Worm (Caenorhabditis elegans) whole organism, young adult: ENCODE measurements around the gene gtf-2H2C.

ENCODE experiments used
- B0336.3 ChIP-seq: fragments of 200-800 bp; sonication (Bioruptor generic); IDR thresholded peaks from 2 replicates; pipeline ENCODE4 v1.3.6; 2022; ENCODE audit warnings: missing genetic modification characterization, missing compliant biosample characterization
- F37B4.10 ChIP-seq: fragments of 200-800 bp; sonication (Bioruptor generic); IDR thresholded peaks from 2 replicates; pipeline ENCODE4 v1.3.6; 2022; ENCODE audit warnings: missing genetic modification characterization, missing compliant biosample characterization
- F39B2.1 ChIP-seq: fragments of 200-800 bp; sonication (Bioruptor generic); IDR thresholded peaks from 2 replicates; pipeline ENCODE4 v1.3.6; 2022; ENCODE audit warnings: missing genetic modification reagents, missing genetic modification characterization, missing compliant biosample characterization
- F49E8.2 ChIP-seq: sonication (generic microtip); optimal IDR thresholded peaks from 3 replicates; lab custom pipeline; 2017; ENCODE audit warnings: missing genetic modification characterization, mild to moderate bottlenecking, missing compliant biosample characterization, antibody characterized with exemption, moderate library complexity; ENCODE audit not compliant: insufficient read depth
- K11D2.4 ChIP-seq: fragments of 200-800 bp; sonication (Bioruptor generic); IDR thresholded peaks from 2 replicates; pipeline ENCODE4 v1.3.6; 2022; ENCODE audit warnings: missing genetic modification reagents, missing genetic modification characterization, missing compliant biosample characterization
- K12H6.12 ChIP-seq: fragments of 200-800 bp; sonication (Bioruptor generic); optimal IDR thresholded peaks from 2 replicates; lab custom pipeline; 2018; ENCODE audit warnings: mild to moderate bottlenecking, missing genetic modification characterization, missing compliant biosample characterization
- Y53F4B.3 ChIP-seq: fragments of 200-800 bp; sonication (Bioruptor generic); IDR thresholded peaks from 2 replicates; pipeline ENCODE4 v1.3.6; 2022; ENCODE audit warnings: missing genetic modification reagents, missing genetic modification characterization, missing compliant biosample characterization
- Y79H2A.3 ChIP-seq: fragments of 200-800 bp; sonication (Bioruptor generic); conservative IDR thresholded peaks from 2 replicates; pipeline ENCODE4 v1.3.6; 2022; ENCODE audit warnings: missing genetic modification reagents, missing genetic modification characterization, missing compliant biosample characterization
- akir-1 ChIP-seq: fragments of 200-800 bp; sonication (Bioruptor generic); optimal IDR thresholded peaks from 2 replicates; lab custom pipeline; 2018; ENCODE audit warnings: mild to moderate bottlenecking, missing genetic modification characterization, moderate library complexity, missing compliant biosample characterization
- attf-5 ChIP-seq: fragments of 200-800 bp; sonication (Bioruptor generic); optimal IDR thresholded peaks from 2 replicates; lab custom pipeline; 2018; ENCODE audit warnings: mild to moderate bottlenecking, missing genetic modification characterization, missing compliant biosample characterization
- bed-2 ChIP-seq: fragments of 200-800 bp; sonication (Bioruptor generic); IDR thresholded peaks from 2 replicates; pipeline ENCODE4 v1.3.6; 2022; ENCODE audit warnings: missing genetic modification reagents, missing genetic modification characterization, missing compliant biosample characterization
- cebp-1 ChIP-seq, 2 experiments: fragments of 200-800 bp in 1 of 2; sonication (Bioruptor generic) in 1 of 2; sonication (generic microtip) in 1 of 2; IDR thresholded peaks in 1 of 2; optimal IDR thresholded peaks in 1 of 2; 2 replicates each; pipeline versions ENCODE4 v1.3.6 to Lab custom; 2017 to 2022; ENCODE audit warnings: missing compliant biosample characterization in 2 of 2, missing genetic modification characterization in 2 of 2, mild to moderate bottlenecking in 1 of 2, missing genetic modification reagents in 1 of 2, moderate library complexity in 1 of 2
- ceh-79 ChIP-seq: sonication (generic microtip); optimal IDR thresholded peaks from 2 replicates; lab custom pipeline; 2017; ENCODE audit warnings: mild to moderate bottlenecking, missing genetic modification characterization, missing compliant biosample characterization
- die-1 ChIP-seq: sonication (generic microtip); optimal IDR thresholded peaks from 2 replicates; lab custom pipeline; 2016; ENCODE audit warnings: missing genotype, mild to moderate bottlenecking, missing genetic modification characterization, missing compliant biosample characterization
- dpff-1 ChIP-seq: sonication (generic microtip); optimal IDR thresholded peaks from 2 replicates; lab custom pipeline; 2017; ENCODE audit warnings: mild to moderate bottlenecking, missing genetic modification characterization, missing compliant biosample characterization
- dpl-1 ChIP-seq: fragments of 150-350 bp; optimal IDR thresholded peaks from 2 replicates; lab custom pipeline; 2014; ENCODE audit warnings: missing biosample characterization, missing genetic modification reagents, missing genetic modification characterization
- egl-18 ChIP-seq: fragments of 200-800 bp; sonication (Bioruptor generic); IDR thresholded peaks from 2 replicates; pipeline ENCODE4 v1.3.6; 2022; ENCODE audit warnings: missing genetic modification reagents, missing genetic modification characterization, missing compliant biosample characterization
- him-1 ChIP-seq: sonication (generic microtip); optimal IDR thresholded peaks from 2 replicates; lab custom pipeline; 2016; ENCODE audit warnings: missing genotype, missing genetic modification reagents, missing genetic modification characterization, missing compliant biosample characterization
- hmg-1.2 ChIP-seq: fragments of 200-800 bp; sonication (Bioruptor generic); IDR thresholded peaks from 2 replicates; pipeline ENCODE4 v1.3.6; 2022; ENCODE audit warnings: missing genetic modification reagents, missing genetic modification characterization, missing compliant biosample characterization
- lin-35 ChIP-seq, 3 experiments: fragments of 150-350 bp in 2 of 3; sonication (generic microtip) in 1 of 3; optimal IDR thresholded peaks; 2 replicates each; lab custom pipeline; 2014 to 2018; ENCODE audit warnings: missing biosample characterization in 3 of 3, missing genetic modification characterization in 3 of 3, missing genetic modification reagents in 3 of 3
- lin-40 ChIP-seq: sonication (generic microtip); optimal IDR thresholded peaks from 2 replicates; lab custom pipeline; 2016; ENCODE audit warnings: missing genetic modification characterization, mild to moderate bottlenecking, missing compliant biosample characterization, missing genotype, missing genetic modification reagents
- lsy-27 ChIP-seq: sonication (generic microtip); optimal IDR thresholded peaks from 2 replicates; lab custom pipeline; 2017; ENCODE audit warnings: missing genetic modification characterization, mild to moderate bottlenecking, missing compliant biosample characterization, antibody characterized with exemption, missing genotype, borderline replicate concordance; ENCODE audit not compliant: insufficient read depth
- madf-3 ChIP-seq: fragments of 200-800 bp; sonication (Bioruptor generic); IDR thresholded peaks from 2 replicates; pipeline ENCODE4 v1.3.6; 2022; ENCODE audit warnings: missing genetic modification reagents, missing genetic modification characterization, missing compliant biosample characterization
- madf-6 ChIP-seq: fragments of 200-800 bp; sonication (Bioruptor generic); IDR thresholded peaks from 2 replicates; pipeline ENCODE4 v1.3.6; 2022; ENCODE audit warnings: missing genetic modification reagents, missing genetic modification characterization, missing compliant biosample characterization
- mel-28 ChIP-seq: sonication (generic microtip); optimal IDR thresholded peaks from 2 replicates; lab custom pipeline; 2016; ENCODE audit warnings: borderline replicate concordance, mild to moderate bottlenecking, missing genetic modification characterization, missing compliant biosample characterization
- mes-4 ChIP-seq: sonication (generic microtip); optimal IDR thresholded peaks from 2 replicates; lab custom pipeline; 2016; ENCODE audit warnings: missing genotype, missing genetic modification characterization, missing compliant biosample characterization
- nfya-1 ChIP-seq: sonication (generic microtip); optimal IDR thresholded peaks from 2 replicates; lab custom pipeline; 2017; ENCODE audit warnings: antibody characterized with exemption, missing compliant biosample characterization, missing genetic modification characterization, borderline replicate concordance; ENCODE audit not compliant: insufficient read depth
- nfyb-1 ChIP-seq: fragments of 200-800 bp; sonication (Bioruptor generic); IDR thresholded peaks from 2 replicates; pipeline ENCODE4 v1.3.6; 2022; ENCODE audit warnings: missing genetic modification reagents, missing genetic modification characterization, missing compliant biosample characterization
- nhr-120 ChIP-seq: fragments of 200-800 bp; sonication (Bioruptor generic); IDR thresholded peaks from 2 replicates; pipeline ENCODE4 v1.3.6; 2022; ENCODE audit warnings: missing genetic modification characterization, missing compliant biosample characterization
- nhr-27 ChIP-seq: fragments of 200-800 bp; sonication (Bioruptor generic); optimal IDR thresholded peaks from 2 replicates; lab custom pipeline; 2018; ENCODE audit warnings: mild to moderate bottlenecking, missing genetic modification characterization, moderate library complexity, missing compliant biosample characterization
- nhr-80 ChIP-seq: sonication (generic microtip); optimal IDR thresholded peaks from 2 replicates; lab custom pipeline; 2016; ENCODE audit warnings: missing genetic modification characterization, missing compliant biosample characterization
- nhr-90 ChIP-seq: sonication (generic microtip); optimal IDR thresholded peaks from 2 replicates; lab custom pipeline; 2016; ENCODE audit warnings: missing genotype, mild to moderate bottlenecking, missing genetic modification characterization, missing compliant biosample characterization
- repo-1 ChIP-seq: sonication (generic microtip); optimal IDR thresholded peaks from 2 replicates; lab custom pipeline; 2017; ENCODE audit warnings: mild to moderate bottlenecking, missing genetic modification characterization, missing compliant biosample characterization
- rpc-1 ChIP-seq, 2 experiments: fragments of 150-350 bp in 1 of 2; sonication (generic microtip) in 1 of 2; optimal IDR thresholded peaks; 2 replicates each; lab custom pipeline; 2014 to 2018; ENCODE audit warnings: missing biosample characterization in 1 of 2, missing genetic modification characterization in 1 of 2, missing genetic modification reagents in 1 of 2, missing genotype in 1 of 2
- sea-2 ChIP-seq: fragments of 200-800 bp; sonication (Bioruptor generic); IDR thresholded peaks from 2 replicates; pipeline ENCODE4 v1.3.6; 2022; ENCODE audit warnings: missing genetic modification characterization, missing compliant biosample characterization
- tbp1 ChIP-seq: fragments of 200-800 bp; sonication (Bioruptor generic); optimal IDR thresholded peaks from 2 replicates; lab custom pipeline; 2018; ENCODE audit warnings: mild to moderate bottlenecking, missing genetic modification characterization, missing compliant biosample characterization
- ztf-22 ChIP-seq: fragments of 200-800 bp; sonication (Bioruptor generic); optimal IDR thresholded peaks from 2 replicates; lab custom pipeline; 2018; ENCODE audit warnings: mild to moderate bottlenecking, missing genetic modification characterization, moderate library complexity, missing compliant biosample characterization
- ztf-25 ChIP-seq: fragments of 200-800 bp; sonication (Bioruptor generic); IDR thresholded peaks from 2 replicates; pipeline ENCODE4 v1.3.6; 2022; ENCODE audit warnings: missing genetic modification reagents, missing genetic modification characterization, missing compliant biosample characterization
- ztf-26 ChIP-seq: sonication (generic microtip); optimal IDR thresholded peaks from 2 replicates; lab custom pipeline; 2017; ENCODE audit warnings: missing genetic modification characterization, missing compliant biosample characterization
- ztf-28 ChIP-seq: fragments of 200-800 bp; sonication (Bioruptor generic); IDR thresholded peaks from 2 replicates; pipeline ENCODE4 v1.3.6; 2022; ENCODE audit warnings: missing genetic modification reagents, missing genetic modification characterization, missing compliant biosample characterization

Gene gtf-2H2C

DNA sequence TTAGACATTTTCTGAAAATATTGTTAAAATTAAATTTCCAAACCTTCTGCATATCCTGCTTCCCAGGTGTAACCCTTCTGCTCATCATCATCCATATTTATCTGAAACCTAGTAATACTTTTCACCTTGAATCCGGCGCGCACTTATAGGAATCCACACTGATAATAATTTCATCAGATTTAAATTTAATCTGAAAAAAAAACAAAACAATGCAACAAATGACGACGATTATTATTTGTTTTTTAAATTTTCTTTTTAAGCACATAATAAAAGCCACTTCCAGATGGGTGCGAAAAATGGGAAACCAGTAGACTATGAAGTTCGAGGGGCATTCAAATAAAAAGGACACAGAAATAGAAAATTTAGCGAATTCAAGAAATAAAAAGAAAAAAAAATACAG, at the start of gene gtf-2H2C:
TSS of gene gtf-2H2C (minus strand) at position 101 of the 400 bp plus-strand sequence.
- no peak for TF ChIP-seq nhr-80 (tag; lab: Kevin White, UChicago)
- TF ChIP-seq ztf-25: no peak
- TF ChIP-seq mel-28 (tag; lab: Kevin White, UChicago): no peak
- 0 out of 2 replicates have a peak, but pooled peaks have one; percentile 27 for TF ChIP-seq Y79H2A.3 (GFP tag; lab: Robert Waterston, UW)
- TF ChIP-seq cebp-1 (GFP tag; IDR thresholded peaks at IDR 0.05; lab: Robert Waterston, UW): no peak
- peak; percentile 18 for TF ChIP-seq cebp-1 (tag; optimal IDR thresholded peaks at IDR 0.05; lab: Kevin White, UChicago)
- TF ChIP-seq madf-6 (GFP tag; lab: Robert Waterston, UW): peak; percentile 44; the same call in 1 of the 2 replicates
- TF ChIP-seq B0336.3: 0 out of 2 replicates have a peak, but pooled peaks have one; percentile 9

DNA sequence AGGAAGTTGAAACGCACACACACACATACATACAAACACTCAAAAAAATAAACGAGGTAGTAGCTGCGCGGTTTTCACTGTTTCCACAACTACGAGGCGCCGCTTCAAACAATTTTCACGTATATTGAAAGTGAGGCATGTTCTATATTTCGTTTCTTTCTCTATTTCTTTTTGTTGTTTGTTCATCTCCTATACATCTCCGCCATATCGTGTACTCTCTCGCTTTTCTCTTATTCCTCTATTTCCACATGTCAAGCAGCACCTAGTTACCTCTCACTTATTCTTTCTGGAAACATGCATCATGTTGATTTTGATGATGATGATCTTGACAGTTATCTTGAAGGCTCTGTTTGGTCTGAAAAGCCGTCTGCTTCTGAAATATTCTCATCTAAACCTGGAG, 46.2 kb upstream of the gtf-2H2C start, which contains the start of gene ZK1128.7:
TSS of gene ZK1128.7 (plus strand) at position 229 of the 400 bp plus-strand sequence.
- peak; percentile 23; the same call in 1 of the 2 replicates for TF ChIP-seq hmg-1.2
- no peak for TF ChIP-seq madf-3 (GFP tag; lab: Robert Waterston, UW)
- TF ChIP-seq lin-40: peak; percentile 2
- TF ChIP-seq dpl-1: no peak
- TF ChIP-seq nfyb-1 (GFP tag; lab: Robert Waterston, UW): 0 out of 2 replicates have a peak, but pooled peaks have one; percentile 11
- peak; percentile 1 for TF ChIP-seq ztf-26 (tag; lab: Kevin White, UChicago)

DNA sequence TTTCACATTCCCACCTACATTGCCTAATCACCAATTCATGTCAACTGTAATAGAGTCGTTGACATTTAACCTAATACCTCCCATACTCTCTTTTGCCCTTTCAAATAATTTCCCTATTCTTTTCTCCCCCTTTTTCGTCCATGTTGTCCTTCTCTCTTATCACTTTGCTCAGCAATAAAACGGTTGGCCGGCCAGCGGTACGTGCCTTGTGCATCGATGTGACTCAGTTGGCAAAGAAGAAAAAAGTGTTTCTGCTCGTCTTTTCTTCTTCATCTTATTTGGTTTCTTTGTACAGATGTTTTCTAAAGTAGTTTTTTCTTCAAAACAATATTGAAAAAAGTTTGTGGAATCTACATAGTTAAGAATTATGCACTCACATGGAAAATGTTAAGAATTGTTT, 43.9 kb upstream of the gtf-2H2C start:
- TF ChIP-seq nhr-80 (tag; lab: Kevin White, UChicago) (peak; percentile 59), repo-1 (tag; lab: Kevin White, UChicago) (no peak), F49E8.2 (tag; lab: Kevin White, UChicago) (no peak), dpff-1 (tag; lab: Kevin White, UChicago) (no peak)

DNA sequence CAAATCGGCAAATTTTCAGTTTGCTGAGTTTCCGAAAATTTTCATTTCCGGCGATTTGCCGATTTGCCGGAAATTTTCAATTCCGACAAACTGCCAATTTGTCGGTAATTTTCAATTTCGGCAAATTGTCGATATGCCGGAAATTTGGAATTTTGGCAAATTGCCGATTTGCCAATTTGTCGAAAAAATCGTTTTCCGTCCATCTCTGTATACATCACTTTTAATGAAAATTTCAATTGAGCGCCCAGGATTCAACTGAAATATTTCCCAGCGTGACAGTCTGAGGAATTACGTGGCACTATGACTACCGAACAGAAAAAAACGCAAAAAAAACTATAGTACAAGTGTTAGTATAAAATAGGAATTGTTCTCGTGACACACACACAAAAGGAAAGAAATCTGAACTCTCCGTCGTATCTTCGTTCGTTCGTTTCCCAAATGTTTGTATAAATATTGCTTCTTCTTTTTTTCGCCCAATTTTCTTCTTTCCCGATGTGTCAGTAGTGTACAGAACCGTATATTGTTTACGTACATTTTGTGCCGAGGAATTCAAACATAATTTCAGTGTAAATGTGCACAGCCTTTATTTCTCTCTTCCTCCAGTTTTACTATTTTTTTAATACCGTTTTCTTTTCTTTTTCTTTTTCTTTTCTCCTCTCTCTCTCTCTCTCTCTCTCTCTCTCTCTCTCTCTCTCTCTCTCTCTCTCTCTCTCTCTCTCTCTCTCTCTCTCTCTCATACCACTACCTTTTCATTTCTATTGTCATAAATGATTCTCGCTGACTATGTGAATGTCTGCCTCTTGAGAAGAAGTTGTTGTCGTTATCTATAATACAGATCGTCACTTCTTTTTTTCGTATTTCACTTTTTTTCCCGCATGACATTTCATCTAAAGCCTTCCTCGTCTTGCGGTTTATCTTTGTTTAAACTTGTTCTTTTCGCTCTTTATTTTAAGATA, 42.2 kb upstream of the gtf-2H2C start:
- TF ChIP-seq tbp1 (GFP tag; lab: Kevin White, UChicago) (no peak), ztf-22 (GFP tag; lab: Kevin White, UChicago) (no peak), attf-5 (GFP tag; lab: Kevin White, UChicago) (peak; percentile 5), ceh-79 (tag; lab: Kevin White, UChicago) (no peak), die-1 (tag; lab: Kevin White, UChicago) (no peak), F37B4.10 (GFP tag; lab: Robert Waterston, UW) (no peak), lin-35 (GFP tag; optimal IDR thresholded peaks at IDR 0.05; lab: Kevin White, UChicago) (no peak), bed-2 (no peak), ztf-28 (no peak), Y53F4B.3 (GFP tag; lab: Robert Waterston, UW) (no peak), egl-18 (no peak), K12H6.12 (no peak), lsy-27 (tag; lab: Kevin White, UChicago) (no peak), F39B2.1 (no peak), rpc-1 (optimal IDR thresholded peaks at IDR 0.05; lab: Kevin White, UChicago) (no peak), rpc-1 (tag; optimal IDR thresholded peaks at IDR 0.05; lab: Kevin White, UChicago) (no peak), nhr-27 (no peak), sea-2 (GFP tag; lab: Robert Waterston, UW) (no peak), akir-1 (GFP tag; lab: Kevin White, UChicago) (no peak), nfya-1 (tag; lab: Kevin White, UChicago) (no peak), nhr-90 (tag; lab: Kevin White, UChicago) (no peak), ztf-25 (no peak), K11D2.4 (GFP tag; lab: Robert Waterston, UW) (no peak), mes-4 (no peak), nhr-80 (tag; lab: Kevin White, UChicago) (peak; percentile 6), nhr-120 (GFP tag; lab: Robert Waterston, UW) (no peak), him-1 (peak; percentile 68)
